Worm (Caenorhabditis elegans) whole organism, midembryonic: Measurements from ENCODE around the gene rnp-2.

Experiments used
- klf-2 ChIP-seq: fragments of 200-800 bp; sonication (Bioruptor generic); conservative IDR thresholded peaks from 2 replicates; pipeline ENCODE4 v1.3.6; 2022; ENCODE audit warnings: missing genetic modification reagents, missing genetic modification characterization, missing compliant biosample characterization
- med-1 ChIP-seq: sonication (generic microtip); optimal IDR thresholded peaks from 2 replicates; lab custom pipeline; 2017; ENCODE audit warnings: missing genetic modification characterization, mild to moderate bottlenecking, missing compliant biosample characterization, antibody characterized with exemption, missing genetic modification reagents; ENCODE audit not compliant: insufficient read depth
- ztf-23 ChIP-seq: fragments of 200-800 bp; sonication (Bioruptor generic); IDR thresholded peaks from 2 replicates; pipeline ENCODE4 v1.3.6; 2022; ENCODE audit warnings: missing genetic modification reagents, missing genetic modification characterization, missing compliant biosample characterization

DNA sequence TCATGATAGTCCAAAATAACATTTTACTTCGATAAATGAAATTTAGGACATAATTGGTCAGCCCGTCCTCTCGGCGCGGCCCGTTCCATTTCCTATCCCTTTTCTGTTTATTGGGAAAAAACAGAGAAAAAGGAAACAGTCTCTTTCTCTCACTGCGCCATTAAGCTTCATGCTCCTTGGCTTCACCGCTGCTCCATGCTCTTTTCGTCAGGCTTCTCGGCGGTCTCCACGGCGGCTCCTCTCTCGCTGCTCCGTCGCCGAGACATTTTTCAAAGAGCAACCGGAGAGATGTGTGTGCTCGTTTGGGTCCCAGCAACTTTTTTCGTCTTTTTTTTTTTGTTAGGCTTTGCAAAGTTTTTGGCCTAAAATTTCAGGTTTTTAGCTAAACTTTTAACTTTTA, 39.0 kb downstream of the rnp-2 start:
- TF ChIP-seq med-1 (GFP tag; lab: Kevin White, UChicago) (no peak), klf-2 (GFP tag; lab: Robert Waterston, UW) (no peak), ztf-23 (no peak)
